Worm (Caenorhabditis elegans): ENCODE data around the gene C56C10.4.

C56C10.4 gene

ce11 chrII:6575647-6576046 is 7.2 kb upstream of the C56C10.4 start, which contains the start of gene sra-29:
Gene sra-29 (minus strand): TSS chrII:6575747.
- no peak for TF ChIP-seq ceh-44 (GFP tag; IDR thresholded peaks at IDR 0.05)
- no peak for TF ChIP-seq ceh-20 (GFP tag; IDR thresholded peaks at IDR 0.05)
- TF ChIP-seq nhr-237 (tag; optimal IDR thresholded peaks at IDR 0.05): no peak
- no peak for TF ChIP-seq F26F4.8 (GFP tag; conservative IDR thresholded peaks at IDR 0.05)
- TF ChIP-seq lir-3 (tag; optimal IDR thresholded peaks at IDR 0.05): no peak
- TF ChIP-seq mxl-2 (GFP tag; conservative IDR thresholded peaks at IDR 0.05): no peak
- TF ChIP-seq lin-39 (tag; optimal IDR thresholded peaks at IDR 0.05): no peak
- TF ChIP-seq zfp-2 (tag; optimal IDR thresholded peaks at IDR 0.05): no peak

DNA sequence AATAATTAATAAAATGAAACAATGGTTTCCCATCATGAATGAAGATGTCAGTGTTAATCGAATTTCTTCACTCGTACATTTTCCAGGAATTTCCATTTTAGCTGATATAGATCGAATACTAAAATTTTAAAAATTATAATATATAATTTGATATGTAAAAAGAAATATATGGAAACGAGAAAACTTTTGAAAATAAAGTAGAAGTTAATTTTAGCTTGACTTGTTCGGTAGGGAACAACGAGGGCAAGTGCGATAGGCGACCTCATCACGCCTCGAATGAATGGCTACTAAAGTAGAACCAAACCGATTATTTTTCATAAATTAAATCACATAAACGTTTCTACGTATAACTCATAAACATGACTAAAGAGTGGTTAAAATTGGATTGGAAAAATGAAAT is 4.5 kb upstream of the C56C10.4 start, which contains the start of gene sra-31:
Gene sra-31, minus strand, starts transcription at position 101 of the 400 bp plus-strand sequence.
- TF ChIP-seq php-3 (GFP tag; IDR thresholded peaks at IDR 0.05): no peak
- TF ChIP-seq zip-2 (tag; optimal IDR thresholded peaks at IDR 0.05): no peak
- TF ChIP-seq nhr-25 (tag; optimal IDR thresholded peaks at IDR 0.05; ENCODE audit: borderline replicate concordance, insufficient read depth): no peak
- no peak for TF ChIP-seq Y105C5A.15 (GFP tag; IDR thresholded peaks at IDR 0.05)
- no peak for TF ChIP-seq nhr-11 (tag; optimal IDR thresholded peaks at IDR 0.05)
- TF ChIP-seq nhr-76 (tag; optimal IDR thresholded peaks at IDR 0.05): no peak
- TF ChIP-seq mep-1 (tag; optimal IDR thresholded peaks at IDR 0.05): no peak
- TF ChIP-seq ces-1 (GFP tag; optimal IDR thresholded peaks at IDR 0.05): no peak
- TF ChIP-seq ceh-20 (GFP tag; IDR thresholded peaks at IDR 0.05): no peak
- TF ChIP-seq skn-1 (tag; optimal IDR thresholded peaks at IDR 0.05): no peak
- no peak for TF ChIP-seq ceh-82 (tag; optimal IDR thresholded peaks at IDR 0.05)
- TF ChIP-seq madf-5 (GFP tag; IDR thresholded peaks at IDR 0.05): no peak
- TF ChIP-seq jun-1 (tag; optimal IDR thresholded peaks at IDR 0.05): no peak
- TF ChIP-seq mxl-3 (GFP tag; optimal IDR thresholded peaks at IDR 0.05): no peak
- no peak for TF ChIP-seq cey-2 (tag; optimal IDR thresholded peaks at IDR 0.05; ENCODE audit: borderline replicate concordance, insufficient read depth)
- TF ChIP-seq Y5F2A.4 (GFP tag; optimal IDR thresholded peaks at IDR 0.05): no peak
- no peak for TF ChIP-seq aha-1 (tag)
- no peak for TF ChIP-seq lim-7 (GFP tag; IDR thresholded peaks at IDR 0.05)

DNA sequence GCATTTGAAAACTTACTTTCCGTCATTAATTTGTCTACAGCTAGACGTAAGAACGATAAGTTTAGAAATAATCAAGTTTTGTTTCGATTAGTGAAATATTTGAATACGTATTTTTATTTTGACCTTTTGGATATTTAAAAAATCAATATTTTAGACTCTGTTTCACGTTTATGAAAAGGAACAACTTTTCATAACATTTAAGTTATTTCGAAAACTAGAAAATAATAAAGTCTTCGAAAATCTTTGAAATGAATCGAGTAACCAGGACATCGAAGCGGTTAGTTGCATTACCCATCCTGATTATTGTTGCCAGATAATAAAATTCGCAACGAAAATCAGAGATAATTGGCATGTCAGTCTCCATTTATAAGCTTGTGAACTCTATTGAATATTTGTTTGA is 1.6 kb upstream of the C56C10.4 start, which contains the start of gene C56C10.6:
Gene C56C10.6, minus strand, starts transcription at position 101 of the 400 bp plus-strand sequence.
- TF ChIP-seq php-3 (GFP tag; IDR thresholded peaks at IDR 0.05): no peak
- no peak for TF ChIP-seq nhr-6 (tag; optimal IDR thresholded peaks at IDR 0.05)
- TF ChIP-seq mxl-2 (GFP tag; conservative IDR thresholded peaks at IDR 0.05): no peak
- no peak for TF ChIP-seq ces-1 (GFP tag; optimal IDR thresholded peaks at IDR 0.05)

DNA sequence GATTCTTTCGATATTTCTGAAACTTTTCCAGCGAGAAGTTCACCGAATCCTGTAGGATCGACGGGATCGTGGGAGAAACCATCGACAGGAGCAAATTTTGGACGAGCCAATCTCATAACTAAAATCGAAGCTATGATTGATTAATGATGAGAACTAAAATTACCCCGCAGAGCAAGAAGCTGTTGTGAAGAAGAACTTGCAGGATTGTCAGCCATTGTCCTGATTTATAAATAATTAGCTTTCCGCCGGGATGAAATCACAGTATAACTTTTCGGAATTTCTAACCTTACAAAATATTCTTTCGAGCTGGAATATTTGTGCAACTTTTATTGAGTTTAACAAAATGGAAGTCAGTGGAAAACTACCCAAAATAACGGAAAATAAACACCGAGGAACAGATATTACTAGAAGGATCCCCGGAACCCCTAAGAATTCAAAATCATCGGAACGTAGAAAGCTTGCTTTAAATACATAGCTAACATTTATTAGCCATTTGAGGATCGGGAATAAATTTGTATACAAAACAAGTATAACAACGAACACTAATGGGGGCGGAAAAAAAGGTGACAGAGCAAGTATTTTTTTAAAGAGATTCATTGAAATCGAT is 4.5 kb downstream of the C56C10.4 start, which contains the start of gene C56C10.7:
Gene C56C10.7, minus strand, starts transcription at position 312 of the 607 bp plus-strand sequence.
- TF ChIP-seq ZK337.2 (GFP tag; IDR thresholded peaks at IDR 0.05) (no peak), ctbp-1 (GFP tag; IDR thresholded peaks at IDR 0.05) (peak; percentile 39; the same call in 1 of the 2 replicates), dmd-6 (GFP tag; IDR thresholded peaks at IDR 0.05) (no peak), lim-7 (GFP tag; IDR thresholded peaks at IDR 0.05) (no peak), ces-1 (GFP tag; optimal IDR thresholded peaks at IDR 0.05) (no peak), lin-15B (tag; optimal IDR thresholded peaks at IDR 0.05) (no peak), dve-1 (tag; optimal IDR thresholded peaks at IDR 0.05; ENCODE audit: insufficient read depth) (peak; percentile 33), mes-2 (tag; optimal IDR thresholded peaks at IDR 0.05; ENCODE audit: poor library complexity, severe bottlenecking) (no peak), lin-1 (GFP tag; IDR thresholded peaks at IDR 0.05) (no peak), ceh-20 (GFP tag; IDR thresholded peaks at IDR 0.05) (no peak), hmg-1.1 (GFP tag; IDR thresholded peaks at IDR 0.05) (no peak), F26F4.8 (GFP tag; conservative IDR thresholded peaks at IDR 0.05) (no peak), Y105C5A.15 (GFP tag; IDR thresholded peaks at IDR 0.05) (no peak), pqm-1 (tag; optimal IDR thresholded peaks at IDR 0.05) (no peak), nhr-11 (tag; optimal IDR thresholded peaks at IDR 0.05) (no peak), attf-4 (tag; optimal IDR thresholded peaks at IDR 0.05) (no peak), duxl-1 (tag; optimal IDR thresholded peaks at IDR 0.05; ENCODE audit: poor library complexity) (no peak), aha-1 (tag) (no peak), F44E2.7 (GFP tag; IDR thresholded peaks at IDR 0.05) (0 out of 2 replicates have a peak, but pooled peaks have one; percentile 72), Y48G9A.11 (GFP tag; IDR thresholded peaks at IDR 0.05) (no peak), nhr-102 (tag; optimal IDR thresholded peaks at IDR 0.05) (peak; percentile 58), ztf-7 (tag; optimal IDR thresholded peaks at IDR 0.05) (no peak), jun-1 (tag; optimal IDR thresholded peaks at IDR 0.05) (no peak), nhr-76 (tag; optimal IDR thresholded peaks at IDR 0.05) (no peak), snpc-1.2 (GFP tag; IDR thresholded peaks at IDR 0.05) (peak; percentile 54), mdt-29 (GFP tag; IDR thresholded peaks at IDR 0.05) (no peak; the same call in 1 of the 2 replicates), cey-2 (tag; optimal IDR thresholded peaks at IDR 0.05; ENCODE audit: borderline replicate concordance, insufficient read depth) (no peak), nhr-6 (tag; optimal IDR thresholded peaks at IDR 0.05) (no peak)
